Fruit fly (Drosophila melanogaster) whole organism, wandering third instar larva: ENCODE data around the gene CG10226.

Source experiments
- Dfd ChIP-seq: fragments of >200 bp; optimal IDR thresholded peaks from 2 replicates; lab custom pipeline; 2017; ENCODE audit warnings: missing biosample characterization, missing genetic modification characterization
- psq ChIP-seq: fragments of 200-800 bp; sonication (Bioruptor generic); optimal IDR thresholded peaks from 3 replicates; lab custom pipeline; 2017; ENCODE audit warnings: missing biosample characterization, mild to moderate bottlenecking, missing genetic modification characterization, moderate library complexity
- sage ChIP-seq: fragments of 200-800 bp; sonication (Bioruptor generic); optimal IDR thresholded peaks from 2 replicates; lab custom pipeline; 2016; ENCODE audit warnings: missing biosample characterization, mild to moderate bottlenecking, missing genetic modification characterization
- sv ChIP-seq: fragments of 200-800 bp; sonication (Bioruptor generic); optimal IDR thresholded peaks from 3 replicates; lab custom pipeline; 2016; ENCODE audit warnings: missing biosample characterization, missing genetic modification characterization

- TF ChIP-seq sage (GFP tag; lab: Kevin White, UChicago): no peak
- no peak for TF ChIP-seq psq (GFP tag; lab: Kevin White, UChicago)
- no peak for TF ChIP-seq sv (GFP tag; lab: Kevin White, UChicago)
- no peak for TF ChIP-seq Dfd (GFP tag; lab: Kevin White, UChicago)
Measured at dm6 chr3L:6263896-6264841, 24.3 kb upstream of the CG10226 start.
